Worm (Caenorhabditis elegans) whole organism, early embryonic: ENCODE measurements around the gene R07E5.11.

Experiments used
- B0310.2 ChIP-seq: sonication (generic microtip); optimal IDR thresholded peaks from 2 replicates; lab custom pipeline; 2016; ENCODE audit warnings: mild to moderate bottlenecking, missing genetic modification characterization, missing compliant biosample characterization
- ama-1 ChIP-seq: fragments of 150-350 bp; optimal IDR thresholded peaks from 2 replicates; lab custom pipeline; 2014
- ceh-13 ChIP-seq: fragments of 200-800 bp; sonication (Bioruptor generic); optimal IDR thresholded peaks from 2 replicates; lab custom pipeline; 2018; ENCODE audit warnings: mild to moderate bottlenecking, missing genetic modification characterization, missing compliant biosample characterization
- ceh-36 ChIP-seq: sonication (generic microtip); optimal IDR thresholded peaks from 2 replicates; lab custom pipeline; 2016; ENCODE audit warnings: missing genetic modification characterization, inconsistent platforms, missing compliant biosample characterization
- ets-7 ChIP-seq: sonication (generic microtip); optimal IDR thresholded peaks from 2 replicates; lab custom pipeline; 2016; ENCODE audit warnings: missing genotype, missing genetic modification characterization, missing compliant biosample characterization
- flt-1 ChIP-seq: fragments of 200-800 bp; sonication (Bioruptor generic); IDR thresholded peaks from 2 replicates; pipeline ENCODE4 v1.3.6; 2022; ENCODE audit warnings: missing genetic modification characterization, missing compliant biosample characterization
- hnd-1 ChIP-seq: sonication (generic microtip); optimal IDR thresholded peaks from 2 replicates; lab custom pipeline; 2016; ENCODE audit warnings: missing genetic modification characterization, missing compliant biosample characterization
- sea-1 ChIP-seq: fragments of 200-800 bp; sonication (Bioruptor generic); conservative IDR thresholded peaks from 2 replicates; pipeline ENCODE4 v1.3.6; 2022; ENCODE audit warnings: missing genetic modification characterization, missing compliant biosample characterization

- TF ChIP-seq ceh-36 (tag; lab: Kevin White, UChicago) (no peak), sea-1 (GFP tag; lab: Robert Waterston, UW) (no peak), B0310.2 (tag; lab: Kevin White, UChicago) (no peak), ama-1 (lab: Kevin White, UChicago) (no peak), hnd-1 (no peak), flt-1 (no peak), ets-7 (tag; lab: Kevin White, UChicago) (no peak), ceh-13 (GFP tag; lab: Kevin White, UChicago) (no peak)
These were observed 14.4 kb upstream of the R07E5.11 start, which contains the start of gene C28A5.6 for ce11 chrIII:4429402-4429801.
